Worm (Caenorhabditis elegans) whole organism, L4 larva: ENCODE results near the gene asp-12.

Experiments used
- ama-1 ChIP-seq: fragments of 150-350 bp; optimal IDR thresholded peaks from 2 replicates; lab custom pipeline; 2014; ENCODE audit warnings: inconsistent platforms, mixed read lengths
- ceh-28 ChIP-seq: fragments of 150-350 bp; optimal IDR thresholded peaks from 2 replicates; lab custom pipeline; 2014; ENCODE audit warnings: missing biosample characterization, missing genetic modification reagents, missing genetic modification characterization
- daf-16 ChIP-seq, 3 experiments: sonication (generic microtip); optimal IDR thresholded peaks; 2 replicates each; lab custom pipeline; 2016 to 2017; ENCODE audit warnings: missing genetic modification characterization in 3 of 3, missing genetic modification reagents in 3 of 3, mild to moderate bottlenecking in 2 of 3, missing compliant biosample characterization in 2 of 3, missing biosample characterization in 1 of 3, moderate library complexity in 1 of 3
- jun-1 ChIP-seq: fragments of 150-350 bp; optimal IDR thresholded peaks from 2 replicates; lab custom pipeline; 2014; ENCODE audit warnings: missing biosample characterization, missing genetic modification reagents, missing genetic modification characterization
- lsy-2 ChIP-seq, 2 experiments: fragments of 150-350 bp in 1 of 2; sonication (generic microtip) in 1 of 2; optimal IDR thresholded peaks; 2 replicates each; lab custom pipeline; 2014 to 2017; ENCODE audit warnings: missing biosample characterization in 2 of 2, missing genetic modification characterization in 2 of 2
- mes-2 ChIP-seq: sonication (generic microtip); optimal IDR thresholded peaks from 2 replicates; lab custom pipeline; 2016; ENCODE audit warnings: missing genotype, mild to moderate bottlenecking, missing genetic modification characterization, missing compliant biosample characterization; ENCODE audit not compliant: poor library complexity, severe bottlenecking
- nhr-28 ChIP-seq: fragments of 150-350 bp; optimal IDR thresholded peaks from 2 replicates; lab custom pipeline; 2014; ENCODE audit warnings: missing biosample characterization, missing genetic modification characterization
- pqm-1 ChIP-seq: sonication (generic microtip); optimal IDR thresholded peaks from 2 replicates; lab custom pipeline; 2017; ENCODE audit warnings: missing biosample characterization, missing genetic modification characterization
- set-16 ChIP-seq: fragments of 200-800 bp; sonication (Bioruptor generic); IDR thresholded peaks from 2 replicates; pipeline ENCODE4 v1.3.6; 2022; ENCODE audit warnings: missing genetic modification reagents, missing genetic modification characterization, missing compliant biosample characterization

DNA sequence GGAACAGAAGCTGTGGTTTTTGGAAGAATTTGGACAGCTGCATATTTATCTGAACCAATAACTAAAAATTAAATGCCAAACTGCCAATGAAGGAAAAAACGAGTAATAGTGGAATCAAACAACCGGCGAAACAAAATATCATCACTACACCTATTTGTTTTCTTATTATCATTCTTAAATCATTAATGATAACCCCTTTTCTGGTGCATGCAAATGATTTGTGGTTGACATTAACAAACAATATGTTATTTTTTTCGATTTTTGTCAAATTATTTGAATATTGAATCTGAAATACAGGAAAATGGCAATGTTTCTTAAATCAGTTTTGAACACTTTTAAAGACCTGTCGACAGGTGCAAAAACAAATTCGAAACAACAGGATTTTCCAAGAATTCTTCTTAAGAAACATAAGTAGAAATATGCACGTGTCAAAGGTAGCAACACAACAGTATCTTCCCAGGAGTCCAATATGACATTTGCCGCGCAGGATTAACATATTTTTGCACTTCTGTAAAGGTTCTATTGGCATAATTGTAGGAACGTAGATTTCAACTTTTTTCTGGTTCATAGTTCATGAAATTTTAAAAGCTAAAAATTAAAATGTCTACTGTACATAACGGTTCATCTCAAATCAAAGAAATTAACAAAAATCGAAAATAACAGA, 30.3 kb downstream of the asp-12 start, which contains the start of gene W02D7.5:
- TF ChIP-seq lsy-2 (tag; optimal IDR thresholded peaks at IDR 0.05; lab: Kevin White, UChicago) (no peak), nhr-28 (tag; lab: Kevin White, UChicago) (no peak), set-16 (no peak), daf-16 (GFP tag; optimal IDR thresholded peaks at IDR 0.05; lab: Kevin White, UChicago) (no peak), daf-16 (tag; optimal IDR thresholded peaks at IDR 0.05; lab: Kevin White, UChicago) (no peak), jun-1 (tag; lab: Kevin White, UChicago) (no peak), ceh-28 (tag; lab: Kevin White, UChicago) (no peak), pqm-1 (tag; lab: Kevin White, UChicago) (no peak), ama-1 (lab: Kevin White, UChicago) (no peak), mes-2 (tag; lab: Kevin White, UChicago) (no peak)
